Fruit fly (Drosophila melanogaster) whole organism, embryonic: ENCODE results near the gene dati.

Experiments
- CG10959 ChIP-seq: fragments of 200-800 bp; sonication (Bioruptor generic); IDR thresholded peaks from 2 replicates; pipeline ENCODE4 v1.3.6; 2022; ENCODE audit warnings: missing biosample characterization, missing genetic modification characterization
- CG12219 ChIP-seq: fragments of 200-800 bp; sonication (Bioruptor generic); optimal IDR thresholded peaks from 3 replicates; lab custom pipeline; 2018; ENCODE audit warnings: missing biosample characterization, mild to moderate bottlenecking, missing genetic modification characterization
- CG12391 ChIP-seq: fragments of 200-800 bp; sonication (Bioruptor generic); optimal IDR thresholded peaks from 3 replicates; lab custom pipeline; 2018; ENCODE audit warnings: missing biosample characterization, mild to moderate bottlenecking, missing genetic modification characterization, moderate library complexity
- CG14014 ChIP-seq: fragments of 200-800 bp; sonication (Bioruptor generic); IDR thresholded peaks from 2 replicates; pipeline ENCODE4 v1.3.6; 2022; ENCODE audit warnings: missing biosample characterization, missing genetic modification characterization
- CG15073 ChIP-seq: fragments of 200-800 bp; sonication (Bioruptor generic); optimal IDR thresholded peaks from 2 replicates; lab custom pipeline; 2016; ENCODE audit warnings: missing biosample characterization, missing genetic modification characterization
- CG1529 ChIP-seq: fragments of 200-800 bp; sonication (Bioruptor generic); optimal IDR thresholded peaks from 3 replicates; lab custom pipeline; 2018; ENCODE audit warnings: missing biosample characterization, missing genetic modification characterization
- CG1603 ChIP-seq: fragments of 200-800 bp; sonication (Bioruptor generic); optimal IDR thresholded peaks from 2 replicates; lab custom pipeline; 2019; ENCODE audit warnings: missing biosample characterization, mild to moderate bottlenecking, missing genetic modification characterization, moderate library complexity
- CG16813 ChIP-seq: fragments of 200-800 bp; sonication (Bioruptor generic); IDR thresholded peaks from 3 replicates; pipeline ENCODE4 v1.3.6; 2022; ENCODE audit warnings: missing biosample characterization, missing genetic modification characterization; ENCODE audit not compliant: partially characterized antibody
- CG17361 ChIP-seq: fragments of 200-800 bp; sonication (Bioruptor generic); IDR thresholded peaks from 3 replicates; pipeline ENCODE4 v1.3.6; 2022; ENCODE audit warnings: missing biosample characterization, missing genetic modification characterization
- CG1792 ChIP-seq: fragments of 200-800 bp; sonication (Bioruptor generic); optimal IDR thresholded peaks from 2 replicates; lab custom pipeline; 2016; ENCODE audit warnings: missing biosample characterization, missing genetic modification characterization
- CG2875 ChIP-seq: fragments of 200-800 bp; sonication (Bioruptor generic); optimal IDR thresholded peaks from 2 replicates; lab custom pipeline; 2017; ENCODE audit warnings: missing biosample characterization, mild to moderate bottlenecking, missing genetic modification characterization, missing genetic modification reagents
- CG4404 ChIP-seq: fragments of 200-800 bp; sonication (Bioruptor generic); IDR thresholded peaks from 2 replicates; pipeline ENCODE4 v1.3.6; 2022; ENCODE audit warnings: missing biosample characterization, missing genetic modification characterization
- CG7357 ChIP-seq: fragments of 200-800 bp; sonication (Bioruptor generic); IDR thresholded peaks from 3 replicates; pipeline ENCODE4 v1.3.6; 2022; ENCODE audit warnings: missing biosample characterization, missing genetic modification characterization
- CG7839 ChIP-seq: fragments of 200-800 bp; sonication (Bioruptor generic); optimal IDR thresholded peaks from 3 replicates; lab custom pipeline; 2018; ENCODE audit warnings: missing biosample characterization, mild to moderate bottlenecking, missing genetic modification characterization, moderate library complexity
- CG7963 ChIP-seq: fragments of 200-800 bp; sonication (Bioruptor generic); IDR thresholded peaks from 3 replicates; pipeline ENCODE4 v1.3.6; 2022; ENCODE audit warnings: missing biosample characterization, missing genetic modification characterization; ENCODE audit not compliant: partially characterized antibody
- CG9876 ChIP-seq: fragments of 200-800 bp; sonication (Bioruptor generic); optimal IDR thresholded peaks from 2 replicates; lab custom pipeline; 2016; ENCODE audit warnings: missing biosample characterization, missing genetic modification characterization
- CoRest ChIP-seq: fragments of 200-800 bp; sonication (Bioruptor generic); optimal IDR thresholded peaks from 3 replicates; lab custom pipeline; 2018; ENCODE audit warnings: missing biosample characterization, mild to moderate bottlenecking, missing genetic modification characterization, moderate library complexity
- D19B ChIP-seq: fragments of 200-800 bp; sonication (Bioruptor generic); optimal IDR thresholded peaks from 2 replicates; lab custom pipeline; 2017; ENCODE audit warnings: missing biosample characterization, mild to moderate bottlenecking, missing genetic modification characterization
- Dll ChIP-seq: fragments of 200-800 bp; sonication (Bioruptor generic); IDR thresholded peaks from 4 replicates; pipeline ENCODE4 v1.3.6; 2022; ENCODE audit warnings: missing biosample characterization, missing genetic modification characterization; ENCODE audit not compliant: partially characterized antibody
- Fer1 ChIP-seq: fragments of 200-800 bp; sonication (Bioruptor generic); optimal IDR thresholded peaks from 2 replicates; lab custom pipeline; 2017; ENCODE audit warnings: missing biosample characterization, mild to moderate bottlenecking, missing genetic modification characterization
- Gsc ChIP-seq: fragments of 200-800 bp; sonication (Bioruptor generic); IDR thresholded peaks from 2 replicates; pipeline ENCODE4 v1.3.6; 2022; ENCODE audit warnings: missing biosample characterization, missing genetic modification characterization
- Hmx ChIP-seq: fragments of 200-800 bp; sonication (Bioruptor generic); optimal IDR thresholded peaks from 2 replicates; lab custom pipeline; 2016; ENCODE audit warnings: missing biosample characterization, missing genetic modification characterization
- Kr ChIP-seq: fragments of 200-800 bp; sonication (Bioruptor generic); optimal IDR thresholded peaks from 2 replicates; lab custom pipeline; 2017; ENCODE audit warnings: missing biosample characterization, mild to moderate bottlenecking, missing genetic modification characterization
- Lpt ChIP-seq: fragments of >200 bp; optimal IDR thresholded peaks from 2 replicates; lab custom pipeline; 2018; ENCODE audit warnings: missing biosample characterization, missing genetic modification characterization
- NFAT ChIP-seq: fragments of 200-800 bp; sonication (Bioruptor generic); IDR thresholded peaks from 2 replicates; pipeline ENCODE4 v1.3.6; 2022; ENCODE audit warnings: missing biosample characterization, missing genetic modification characterization
- Nf-YA ChIP-seq: fragments of 200-800 bp; sonication (Bioruptor generic); IDR thresholded peaks from 2 replicates; pipeline ENCODE4 v1.3.6; 2022; ENCODE audit warnings: missing biosample characterization, missing genetic modification characterization
- NfI ChIP-seq: fragments of 200-800 bp; sonication (Bioruptor generic); optimal IDR thresholded peaks from 3 replicates; lab custom pipeline; 2018; ENCODE audit warnings: missing biosample characterization, mild to moderate bottlenecking, missing genetic modification characterization, moderate library complexity
- Oaz ChIP-seq: fragments of 200-800 bp; sonication (Bioruptor generic); IDR thresholded peaks from 2 replicates; pipeline ENCODE4 v1.3.6; 2022; ENCODE audit warnings: missing biosample characterization, missing genetic modification characterization
- PHDP ChIP-seq: fragments of 200-800 bp; sonication (Bioruptor generic); optimal IDR thresholded peaks from 3 replicates; lab custom pipeline; 2018; ENCODE audit warnings: missing biosample characterization, mild to moderate bottlenecking, missing genetic modification characterization, moderate library complexity
- Poxn ChIP-seq: fragments of 200-800 bp; sonication (Bioruptor generic); IDR thresholded peaks from 2 replicates; pipeline ENCODE4 v1.3.6; 2022; ENCODE audit warnings: missing biosample characterization, missing genetic modification characterization
- Ravus ChIP-seq: fragments of 200-800 bp; sonication (Bioruptor generic); IDR thresholded peaks from 2 replicates; pipeline ENCODE4 v1.3.6; 2022; ENCODE audit warnings: missing biosample characterization, missing genetic modification characterization
- Six4 ChIP-seq: fragments of 200-800 bp; sonication (Bioruptor generic); optimal IDR thresholded peaks from 2 replicates; lab custom pipeline; 2016; ENCODE audit warnings: missing biosample characterization, missing genetic modification characterization
- Tbp ChIP-seq: fragments of >200 bp; optimal IDR thresholded peaks from 2 replicates; lab custom pipeline; 2018; ENCODE audit warnings: missing biosample characterization, missing genetic modification characterization
- ac ChIP-seq: fragments of 200-800 bp; sonication (Bioruptor generic); optimal IDR thresholded peaks from 3 replicates; lab custom pipeline; 2017; ENCODE audit warnings: missing biosample characterization, mild to moderate bottlenecking, missing genetic modification characterization
- al ChIP-seq: fragments of 200-800 bp; sonication (Bioruptor generic); IDR thresholded peaks from 2 replicates; pipeline ENCODE4 v1.3.6; 2022; ENCODE audit warnings: missing biosample characterization, missing genetic modification characterization
- bab2 ChIP-seq: fragments of 200-800 bp; sonication (Bioruptor generic); optimal IDR thresholded peaks from 2 replicates; lab custom pipeline; 2016; ENCODE audit warnings: missing biosample characterization, missing genetic modification characterization
- chn ChIP-seq: fragments of 200-800 bp; sonication (Bioruptor generic); optimal IDR thresholded peaks from 2 replicates; lab custom pipeline; 2016; ENCODE audit warnings: missing biosample characterization, missing genetic modification characterization
- cwo ChIP-seq: fragments of 200-800 bp; sonication (Bioruptor generic); optimal IDR thresholded peaks from 3 replicates; lab custom pipeline; 2017; ENCODE audit warnings: missing biosample characterization, missing genetic modification characterization, mild to moderate bottlenecking, moderate library complexity, missing genetic modification reagents
- disco-r ChIP-seq: fragments of 200-800 bp; sonication (Bioruptor generic); optimal IDR thresholded peaks from 2 replicates; lab custom pipeline; 2016; ENCODE audit warnings: missing biosample characterization, missing genetic modification characterization
- eyg ChIP-seq: fragments of 200-800 bp; sonication (Bioruptor generic); optimal IDR thresholded peaks from 3 replicates; lab custom pipeline; 2016; ENCODE audit warnings: missing biosample characterization, missing genetic modification characterization
- fu2 ChIP-seq: fragments of 200-800 bp; sonication (Bioruptor generic); optimal IDR thresholded peaks from 2 replicates; lab custom pipeline; 2016; ENCODE audit warnings: missing biosample characterization, missing genetic modification characterization
- grn ChIP-seq: fragments of 200-800 bp; sonication (Bioruptor generic); optimal IDR thresholded peaks from 3 replicates; lab custom pipeline; 2017; ENCODE audit warnings: missing biosample characterization, missing genetic modification characterization
- h ChIP-seq: fragments of >200 bp; optimal IDR thresholded peaks from 2 replicates; lab custom pipeline; 2017
- inv ChIP-seq: fragments of 200-800 bp; sonication (Bioruptor generic); IDR thresholded peaks from 2 replicates; pipeline ENCODE4 v1.3.6; 2022; ENCODE audit warnings: missing biosample characterization, missing genetic modification characterization; ENCODE audit not compliant: partially characterized antibody
- knrl ChIP-seq: fragments of 200-800 bp; sonication (Bioruptor generic); IDR thresholded peaks from 3 replicates; pipeline ENCODE4 v1.3.6; 2022; ENCODE audit warnings: missing biosample characterization, missing genetic modification characterization; ENCODE audit not compliant: partially characterized antibody
- nerfin-2 ChIP-seq: fragments of 200-800 bp; sonication (Bioruptor generic); IDR thresholded peaks from 2 replicates; pipeline ENCODE4 v1.3.6; 2022; ENCODE audit warnings: missing biosample characterization, missing genetic modification characterization; ENCODE audit not compliant: partially characterized antibody
- pum ChIP-seq: fragments of 200-800 bp; sonication (Bioruptor generic); optimal IDR thresholded peaks from 2 replicates; lab custom pipeline; 2016; ENCODE audit warnings: missing biosample characterization, missing genetic modification characterization
- pzg ChIP-seq: fragments of 200-800 bp; sonication (Bioruptor generic); optimal IDR thresholded peaks from 3 replicates; lab custom pipeline; 2018; ENCODE audit warnings: missing biosample characterization, mild to moderate bottlenecking, missing genetic modification characterization, moderate library complexity
- run ChIP-seq: fragments of 200-800 bp; sonication (Bioruptor generic); optimal IDR thresholded peaks from 3 replicates; lab custom pipeline; 2018; ENCODE audit warnings: missing biosample characterization, mild to moderate bottlenecking, missing genetic modification characterization
- scrt ChIP-seq: fragments of 200-800 bp; sonication (Bioruptor generic); optimal IDR thresholded peaks from 2 replicates; lab custom pipeline; 2018; ENCODE audit warnings: missing biosample characterization, mild to moderate bottlenecking, missing genetic modification characterization, moderate library complexity
- ssp ChIP-seq: fragments of 200-800 bp; sonication (Bioruptor generic); IDR thresholded peaks from 2 replicates; pipeline ENCODE4 v1.3.6; 2022; ENCODE audit warnings: missing biosample characterization, missing genetic modification characterization
- trh ChIP-seq: fragments of 200-800 bp; sonication (Bioruptor generic); optimal IDR thresholded peaks from 2 replicates; lab custom pipeline; 2016; ENCODE audit warnings: missing biosample characterization, missing genetic modification characterization
- wdn ChIP-seq: fragments of 200-800 bp; sonication (Bioruptor generic); IDR thresholded peaks from 2 replicates; pipeline ENCODE4 v1.3.6; 2022; ENCODE audit warnings: missing biosample characterization, missing genetic modification characterization

dati gene

dm6 chr4:404325-404724, 8.9 kb upstream of the dati start (continued):
- TF ChIP-seq trh (no peak), cwo (GFP tag; lab: Kevin White, UChicago) (no peak), chn (GFP tag; lab: Kevin White, UChicago) (no peak), ac (no peak), grn (GFP tag; lab: Kevin White, UChicago) (no peak), ssp (GFP tag; lab: Robert Waterston, UW) (no peak), CG17361 (0 out of 3 replicates have a peak, but pooled peaks have one; percentile 31), CG7839 (peak; percentile 54), Poxn (GFP tag; lab: Robert Waterston, UW) (no peak), CG10959 (GFP tag; lab: Robert Waterston, UW) (no peak), CG1529 (peak; percentile 60), Tbp (no peak), run (tag; lab: Kevin White, UChicago) (no peak), disco-r (GFP tag; lab: Kevin White, UChicago) (no peak), wdn (no peak), CG4404 (GFP tag; lab: Robert Waterston, UW) (no peak), Fer1 (peak; percentile 70), CG14014 (no peak; the same call in 1 of the 2 replicates), Lpt (GFP tag; lab: Kevin White, UChicago) (peak; percentile 37), bab2 (GFP tag; lab: Kevin White, UChicago) (no peak), fu2 (GFP tag; lab: Kevin White, UChicago) (no peak), Oaz (GFP tag; lab: Robert Waterston, UW) (no peak), CG9876 (GFP tag; lab: Kevin White, UChicago) (no peak), NFAT (GFP tag; lab: Robert Waterston, UW) (no peak), Hmx (GFP tag; lab: Kevin White, UChicago) (no peak), CoRest (tag; lab: Kevin White, UChicago) (no peak), pzg (GFP tag; lab: Kevin White, UChicago) (no peak), CG12219 (GFP tag; lab: Kevin White, UChicago) (peak; percentile 67), scrt (GFP tag; lab: Kevin White, UChicago) (peak; percentile 11), Kr (GFP tag; lab: Kevin White, UChicago) (no peak), knrl (GFP tag; lab: Robert Waterston, UW) (no peak), CG15073 (GFP tag; lab: Kevin White, UChicago) (no peak), PHDP (peak; percentile 61), eyg (GFP tag; lab: Kevin White, UChicago) (no peak), CG16813 (GFP tag; lab: Robert Waterston, UW) (no peak), CG7357 (GFP tag; lab: Robert Waterston, UW) (no peak), h (lab: Kevin White, UChicago) (no peak), NfI (GFP tag; lab: Kevin White, UChicago) (peak; percentile 62), pum (no peak), CG7963 (GFP tag; lab: Robert Waterston, UW) (no peak), CG1603 (no peak), nerfin-2 (GFP tag; lab: Robert Waterston, UW) (no peak), CG2875 (GFP tag; lab: Kevin White, UChicago) (peak; percentile 48), D19B (GFP tag; lab: Kevin White, UChicago) (peak; percentile 41), Ravus (GFP tag; lab: Robert Waterston, UW) (no peak), Gsc (no peak), inv (GFP tag; lab: Robert Waterston, UW) (no peak), al (GFP tag; lab: Robert Waterston, UW) (no peak), CG12391 (tag; lab: Kevin White, UChicago) (no peak), CG1792 (GFP tag; lab: Kevin White, UChicago) (no peak), Nf-YA (GFP tag; lab: Robert Waterston, UW) (no peak), Dll (GFP tag; lab: Robert Waterston, UW) (no peak), Six4 (peak; percentile 52)
